Worm (Caenorhabditis elegans): Measurements from ENCODE around the gene Y39F10C.3.

ce11 chrII:683467-683866, 9.3 kb downstream of the Y39F10C.3 start, which contains the start of gene T02H6.6:
- TF ChIP-seq hmg-1.2 (GFP tag; IDR thresholded peaks at IDR 0.05) (no peak), mxl-1 (tag; optimal IDR thresholded peaks at IDR 0.05) (no peak)
